Worm (Caenorhabditis elegans) whole organism, L1 larva: ENCODE data around the gene B0035.15.

Source experiments
- blmp-1 ChIP-seq: fragments of 150-350 bp; optimal IDR thresholded peaks from 2 replicates; lab custom pipeline; 2014; ENCODE audit warnings: missing biosample characterization, missing genetic modification characterization
- elt-3 ChIP-seq, 6 experiments: fragments of 150-350 bp in 1 of 6; sonication (generic microtip); optimal IDR thresholded peaks; 2 replicates each; lab custom pipeline; 2017 to 2018; ENCODE audit warnings: missing biosample characterization in 6 of 6, missing genetic modification characterization in 6 of 6, inconsistent platforms in 1 of 6
- fos-1 ChIP-seq: fragments of 150-350 bp; optimal IDR thresholded peaks from 2 replicates; lab custom pipeline; 2014; ENCODE audit warnings: missing biosample characterization, missing genetic modification characterization
- jun-1 ChIP-seq: fragments of 150-350 bp; optimal IDR thresholded peaks from 2 replicates; lab custom pipeline; 2014; ENCODE audit warnings: missing biosample characterization, missing genetic modification reagents, missing genetic modification characterization
- lin-39 ChIP-seq: fragments of 150-350 bp; optimal IDR thresholded peaks from 2 replicates; lab custom pipeline; 2014; ENCODE audit warnings: missing biosample characterization, missing genetic modification reagents, missing genetic modification characterization
- nhr-11 ChIP-seq: fragments of 150-350 bp; optimal IDR thresholded peaks from 2 replicates; lab custom pipeline; 2014; ENCODE audit warnings: missing biosample characterization, missing genetic modification characterization
- nhr-76 ChIP-seq: sonication (generic microtip); optimal IDR thresholded peaks from 2 replicates; lab custom pipeline; 2017; ENCODE audit warnings: missing biosample characterization, missing genetic modification characterization
- pag-3 ChIP-seq: sonication (generic microtip); optimal IDR thresholded peaks from 2 replicates; lab custom pipeline; 2017; ENCODE audit warnings: missing genetic modification characterization, mild to moderate bottlenecking, missing compliant biosample characterization, antibody characterized with exemption, borderline replicate concordance; ENCODE audit not compliant: insufficient read depth
- skn-1 ChIP-seq: fragments of 150-350 bp; optimal IDR thresholded peaks from 2 replicates; lab custom pipeline; 2014; ENCODE audit warnings: missing biosample characterization, missing genetic modification characterization
- ztf-11 ChIP-seq, 2 experiments: sonication (generic microtip); optimal IDR thresholded peaks; 2 replicates each; lab custom pipeline; 2016 to 2017; ENCODE audit warnings: missing genetic modification characterization in 2 of 2, missing biosample characterization in 1 of 2, missing compliant biosample characterization in 1 of 2
- ztf-4 ChIP-seq: fragments of 150-350 bp; optimal IDR thresholded peaks from 2 replicates; lab custom pipeline; 2014; ENCODE audit warnings: missing biosample characterization, missing genetic modification characterization

ce11 chrIV:11266090-11266489 is 32.0 kb downstream of the B0035.15 start, which contains the start of gene col-127:
- TF ChIP-seq nhr-76 (tag; lab: Kevin White, UChicago) (no peak), pag-3 (no peak), ztf-4 (tag; lab: Kevin White, UChicago) (no peak), skn-1 (no peak), blmp-1 (no peak), lin-39 (no peak), jun-1 (tag; lab: Kevin White, UChicago) (no peak), nhr-11 (tag; lab: Kevin White, UChicago) (no peak), elt-3 (tag; optimal IDR thresholded peaks at IDR 0.05; lab: Kevin White, UChicago) (no peak), fos-1 (tag; lab: Kevin White, UChicago) (no peak), ztf-11 (tag; optimal IDR thresholded peaks at IDR 0.05; lab: Kevin White, UChicago) (no peak)
